Fruit fly (Drosophila melanogaster) whole organism, embryonic: Measurements from ENCODE around the gene Gr61a.

Experiments
- CG10431 ChIP-seq: fragments of 200-800 bp; sonication (Bioruptor generic); optimal IDR thresholded peaks from 3 replicates; lab custom pipeline; 2018; ENCODE audit warnings: missing biosample characterization, mild to moderate bottlenecking, missing genetic modification characterization
- CG11723 ChIP-seq: fragments of 200-800 bp; sonication (Bioruptor generic); optimal IDR thresholded peaks from 2 replicates; lab custom pipeline; 2017; ENCODE audit warnings: missing biosample characterization, mild to moderate bottlenecking, missing genetic modification characterization
- CG12104 ChIP-seq: fragments of 200-800 bp; sonication (Bioruptor generic); optimal IDR thresholded peaks from 3 replicates; lab custom pipeline; 2016; ENCODE audit warnings: missing biosample characterization, missing genetic modification characterization
- CG13894 ChIP-seq: fragments of 200-800 bp; sonication (Bioruptor generic); optimal IDR thresholded peaks from 3 replicates; lab custom pipeline; 2018; ENCODE audit warnings: missing biosample characterization, mild to moderate bottlenecking, missing genetic modification characterization, moderate library complexity
- CG14441 ChIP-seq: fragments of 200-800 bp; sonication (Bioruptor generic); IDR thresholded peaks from 2 replicates; pipeline ENCODE4 v1.3.6; 2022; ENCODE audit warnings: missing biosample characterization, missing genetic modification characterization
- CG15514 ChIP-seq: fragments of 200-800 bp; sonication (Bioruptor generic); optimal IDR thresholded peaks from 3 replicates; lab custom pipeline; 2017; ENCODE audit warnings: missing biosample characterization, missing genetic modification characterization, mild to moderate bottlenecking, moderate library complexity, missing genetic modification reagents
- CG16779 ChIP-seq: fragments of 200-800 bp; sonication (Bioruptor generic); IDR thresholded peaks from 2 replicates; pipeline ENCODE4 v1.3.6; 2022; ENCODE audit warnings: missing biosample characterization, missing genetic modification characterization
- CG16815 ChIP-seq: fragments of 200-800 bp; sonication (Bioruptor generic); optimal IDR thresholded peaks from 3 replicates; lab custom pipeline; 2017; ENCODE audit warnings: missing biosample characterization, mild to moderate bottlenecking, missing genetic modification characterization
- CG17359 ChIP-seq: fragments of 200-800 bp; sonication (Bioruptor generic); optimal IDR thresholded peaks from 3 replicates; lab custom pipeline; 2018; ENCODE audit warnings: missing biosample characterization, mild to moderate bottlenecking, missing genetic modification characterization, moderate library complexity
- CG17912 ChIP-seq: fragments of 200-800 bp; sonication (Bioruptor generic); optimal IDR thresholded peaks from 2 replicates; lab custom pipeline; 2018; ENCODE audit warnings: missing biosample characterization, mild to moderate bottlenecking, missing genetic modification characterization
- CG2875 ChIP-seq: fragments of 200-800 bp; sonication (Bioruptor generic); optimal IDR thresholded peaks from 2 replicates; lab custom pipeline; 2017; ENCODE audit warnings: missing biosample characterization, mild to moderate bottlenecking, missing genetic modification characterization, missing genetic modification reagents
- CG34422 ChIP-seq: fragments of 200-800 bp; sonication (Bioruptor generic); IDR thresholded peaks from 3 replicates; pipeline ENCODE4 v1.3.6; 2022; ENCODE audit warnings: missing biosample characterization, missing genetic modification characterization
- CG7786 ChIP-seq: fragments of 200-800 bp; sonication (Bioruptor generic); optimal IDR thresholded peaks from 2 replicates; lab custom pipeline; 2016; ENCODE audit warnings: missing biosample characterization, missing genetic modification characterization
- CHES-1-like ChIP-seq: fragments of 200-800 bp; sonication (Bioruptor generic); optimal IDR thresholded peaks from 2 replicates; lab custom pipeline; 2016; ENCODE audit warnings: missing biosample characterization, missing genetic modification characterization
- CkIIα-i1 ChIP-seq: fragments of 200-800 bp; sonication (Bioruptor generic); IDR thresholded peaks from 2 replicates; pipeline ENCODE4 v1.3.6; 2022; ENCODE audit warnings: missing biosample characterization, missing genetic modification characterization
- Dip2 ChIP-seq: fragments of 200-800 bp; sonication (Bioruptor generic); IDR thresholded peaks from 2 replicates; pipeline ENCODE4 v1.3.6; 2022; ENCODE audit warnings: missing biosample characterization, missing genetic modification characterization
- Drgx ChIP-seq: fragments of 200-800 bp; sonication (Bioruptor generic); IDR thresholded peaks from 2 replicates; pipeline ENCODE4 v1.3.6; 2022; ENCODE audit warnings: missing biosample characterization, missing genetic modification characterization
- E2f1 ChIP-seq: fragments of 200-800 bp; sonication (Bioruptor generic); IDR thresholded peaks from 2 replicates; pipeline ENCODE4 v1.3.6; 2022; ENCODE audit warnings: missing biosample characterization, missing genetic modification characterization
- H15 ChIP-seq: fragments of 200-800 bp; sonication (Bioruptor generic); IDR thresholded peaks from 3 replicates; pipeline ENCODE4 v1.3.6; 2022; ENCODE audit warnings: missing biosample characterization, missing genetic modification characterization
- HmgZ ChIP-seq: fragments of 200-800 bp; sonication (Bioruptor generic); optimal IDR thresholded peaks from 2 replicates; lab custom pipeline; 2018; ENCODE audit warnings: missing biosample characterization, mild to moderate bottlenecking, missing genetic modification characterization
- Lhr ChIP-seq: fragments of 200-800 bp; sonication (Bioruptor generic); optimal IDR thresholded peaks from 3 replicates; lab custom pipeline; 2017; ENCODE audit warnings: mild to moderate bottlenecking, missing biosample characterization, missing genetic modification reagents, missing genetic modification characterization
- Mad ChIP-seq: fragments of 200-800 bp; sonication (Bioruptor generic); optimal IDR thresholded peaks from 2 replicates; lab custom pipeline; 2016; ENCODE audit warnings: missing biosample characterization, missing genetic modification characterization
- Meics ChIP-seq: fragments of 200-800 bp; sonication (Bioruptor generic); optimal IDR thresholded peaks from 2 replicates; lab custom pipeline; 2017; ENCODE audit warnings: missing biosample characterization, mild to moderate bottlenecking, missing genetic modification characterization
- Nf-YB ChIP-seq: fragments of 200-800 bp; sonication (Bioruptor generic); optimal IDR thresholded peaks from 3 replicates; lab custom pipeline; 2019; ENCODE audit warnings: missing biosample characterization, mild to moderate bottlenecking, missing genetic modification characterization, moderate library complexity
- Opbp ChIP-seq: fragments of 200-800 bp; sonication (Bioruptor generic); IDR thresholded peaks from 3 replicates; pipeline ENCODE4 v1.3.6; 2022; ENCODE audit warnings: missing biosample characterization, missing genetic modification characterization; ENCODE audit not compliant: partially characterized antibody
- Pdp1 ChIP-seq, 2 experiments: fragments of 200-800 bp; sonication (Bioruptor generic); optimal IDR thresholded peaks; 3 replicates each; lab custom pipeline; 2016; ENCODE audit warnings: missing biosample characterization in 2 of 2, missing genetic modification characterization in 2 of 2, mild to moderate bottlenecking in 1 of 2, moderate library complexity in 1 of 2
- Sin3A ChIP-seq: fragments of >200 bp; optimal IDR thresholded peaks from 2 replicates; lab custom pipeline; 2018
- Sox102F ChIP-seq: fragments of 200-800 bp; sonication (Bioruptor generic); optimal IDR thresholded peaks from 2 replicates; lab custom pipeline; 2018; ENCODE audit warnings: missing biosample characterization, mild to moderate bottlenecking, missing genetic modification characterization, moderate library complexity
- bigmax ChIP-seq: fragments of 200-800 bp; sonication (Bioruptor generic); optimal IDR thresholded peaks from 2 replicates; lab custom pipeline; 2018; ENCODE audit warnings: missing biosample characterization, mild to moderate bottlenecking, missing genetic modification characterization
- bowl ChIP-seq: fragments of 200-800 bp; sonication (Bioruptor generic); IDR thresholded peaks from 2 replicates; pipeline ENCODE4 v1.3.6; 2022; ENCODE audit warnings: missing biosample characterization, missing genetic modification characterization
- cad ChIP-seq: fragments of >200 bp; optimal IDR thresholded peaks from 2 replicates; lab custom pipeline; 2017; ENCODE audit warnings: missing biosample characterization, missing genetic modification characterization
- croc ChIP-seq: fragments of 200-800 bp; sonication (Bioruptor generic); conservative IDR thresholded peaks from 3 replicates; pipeline ENCODE4 v1.3.6; 2022; ENCODE audit warnings: missing biosample characterization, missing genetic modification characterization
- cwo ChIP-seq: fragments of 200-800 bp; sonication (Bioruptor generic); optimal IDR thresholded peaks from 3 replicates; lab custom pipeline; 2017; ENCODE audit warnings: missing biosample characterization, missing genetic modification characterization, mild to moderate bottlenecking, moderate library complexity, missing genetic modification reagents
- dati ChIP-seq: fragments of 200-800 bp; sonication (Bioruptor generic); IDR thresholded peaks from 2 replicates; pipeline ENCODE4 v1.3.6; 2022; ENCODE audit warnings: missing biosample characterization, missing genetic modification characterization
- dimm ChIP-seq: fragments of 200-800 bp; sonication (Bioruptor generic); IDR thresholded peaks from 2 replicates; pipeline ENCODE4 v1.3.6; 2022; ENCODE audit warnings: missing biosample characterization, missing genetic modification characterization
- dmrt99B ChIP-seq: fragments of 200-800 bp; sonication (Bioruptor generic); optimal IDR thresholded peaks from 2 replicates; lab custom pipeline; 2018; ENCODE audit warnings: missing biosample characterization, mild to moderate bottlenecking, missing genetic modification characterization, moderate library complexity
- h ChIP-seq: fragments of >200 bp; optimal IDR thresholded peaks from 2 replicates; lab custom pipeline; 2017
- hkb ChIP-seq, 2 experiments: fragments of 200-800 bp in 1 of 2; fragments of >200 bp in 1 of 2; sonication (Bioruptor generic) in 1 of 2; IDR thresholded peaks in 1 of 2; optimal IDR thresholded peaks in 1 of 2; 2 replicates each; pipeline versions ENCODE4 v1.3.6 to Lab custom; 2017 to 2022; ENCODE audit warnings: missing biosample characterization in 1 of 2, missing genetic modification characterization in 1 of 2
- ken ChIP-seq: fragments of 200-800 bp; sonication (Bioruptor generic); IDR thresholded peaks from 3 replicates; pipeline ENCODE4 v1.3.6; 2022; ENCODE audit warnings: missing biosample characterization, missing genetic modification characterization
- lab ChIP-seq: fragments of 200-800 bp; sonication (Bioruptor generic); optimal IDR thresholded peaks from 3 replicates; lab custom pipeline; 2017; ENCODE audit warnings: missing biosample characterization, missing genetic modification characterization, mild to moderate bottlenecking, moderate library complexity, missing genetic modification reagents
- mam ChIP-seq: fragments of 200-800 bp; sonication (Bioruptor generic); optimal IDR thresholded peaks from 3 replicates; lab custom pipeline; 2016; ENCODE audit warnings: missing biosample characterization, missing genetic modification characterization
- pfk ChIP-seq: fragments of 200-800 bp; sonication (Bioruptor generic); optimal IDR thresholded peaks from 2 replicates; lab custom pipeline; 2018; ENCODE audit warnings: missing biosample characterization, mild to moderate bottlenecking, missing genetic modification characterization, moderate library complexity
- sqz ChIP-seq: fragments of 200-800 bp; sonication (Bioruptor generic); optimal IDR thresholded peaks from 3 replicates; lab custom pipeline; 2018; ENCODE audit warnings: missing biosample characterization, mild to moderate bottlenecking, missing genetic modification characterization
- tll ChIP-seq, 2 experiments: fragments of 200-800 bp in 1 of 2; fragments of >200 bp in 1 of 2; sonication (Bioruptor generic) in 1 of 2; optimal IDR thresholded peaks; 2 replicates each; lab custom pipeline; 2017 to 2019; ENCODE audit warnings: missing biosample characterization in 2 of 2, missing genetic modification characterization in 2 of 2, mild to moderate bottlenecking in 1 of 2, moderate library complexity in 1 of 2
- ttk ChIP-seq: fragments of 200-800 bp; sonication (Bioruptor generic); IDR thresholded peaks from 2 replicates; pipeline ENCODE4 v2.1.2; 2022; ENCODE audit warnings: missing biosample characterization, missing genetic modification characterization
- unc-4 ChIP-seq: fragments of 200-800 bp; sonication (Bioruptor generic); IDR thresholded peaks from 2 replicates; pipeline ENCODE4 v1.3.6; 2022; ENCODE audit warnings: missing biosample characterization, missing genetic modification characterization; ENCODE audit not compliant: partially characterized antibody
- wek ChIP-seq: fragments of 200-800 bp; sonication (Bioruptor generic); optimal IDR thresholded peaks from 3 replicates; lab custom pipeline; 2018; ENCODE audit warnings: missing biosample characterization, mild to moderate bottlenecking, missing genetic modification characterization, moderate library complexity
- z ChIP-seq: fragments of 200-800 bp; sonication (Bioruptor generic); IDR thresholded peaks from 3 replicates; pipeline ENCODE4 v1.3.6; 2022; ENCODE audit warnings: missing biosample characterization, missing genetic modification characterization

Gr61a gene

DNA sequence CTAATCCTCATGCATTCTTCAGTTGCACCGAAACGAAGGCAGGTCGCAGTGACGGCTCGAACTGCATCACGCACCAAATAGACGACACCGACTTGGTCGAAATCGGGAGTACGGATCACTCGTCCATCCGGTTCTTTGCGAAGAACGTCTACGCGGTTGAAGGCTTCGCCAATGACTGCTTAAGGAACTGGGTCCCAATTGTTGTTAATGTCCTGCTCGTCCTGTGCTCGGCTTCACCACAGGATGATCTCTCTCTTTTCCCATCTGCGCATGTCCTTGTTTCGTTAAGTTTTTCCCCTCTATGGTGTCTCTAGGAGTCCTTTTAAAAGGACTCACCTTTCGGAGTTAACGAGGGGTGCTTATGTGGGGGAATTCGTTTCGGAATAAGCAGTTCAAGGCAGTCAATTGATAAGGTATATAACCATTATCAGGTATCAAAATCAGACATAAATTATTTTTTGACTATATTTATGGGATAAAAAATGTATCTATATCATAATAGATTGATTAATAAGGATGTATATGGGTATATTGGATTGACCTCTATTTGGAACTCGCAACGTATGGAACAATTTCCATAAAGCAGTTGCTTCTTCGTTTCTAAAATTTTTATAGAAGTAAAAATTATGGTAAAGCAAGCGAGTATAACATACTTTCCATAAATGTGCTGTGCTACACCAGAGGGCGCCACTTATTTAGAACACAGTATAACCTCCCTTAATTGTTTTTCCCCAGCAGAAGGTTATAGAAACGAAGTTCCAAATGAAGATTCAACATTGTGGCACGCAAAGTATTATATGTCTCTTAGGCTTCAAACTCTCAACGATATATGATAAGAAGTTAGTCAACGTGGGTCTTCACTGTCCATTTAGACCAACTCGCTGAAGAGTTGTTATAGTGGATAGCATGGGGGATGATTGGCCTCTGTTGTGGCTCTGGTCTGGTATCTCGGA is 16.1 kb downstream of the Gr61a start, which contains the start of gene dpr20 (continued):
- TF ChIP-seq hkb (optimal IDR thresholded peaks at IDR 0.05; lab: Kevin White, UChicago) (no peak), hkb (GFP tag; IDR thresholded peaks at IDR 0.05; lab: Robert Waterston, UW) (peak; percentile 89), CG2875 (GFP tag; lab: Kevin White, UChicago) (peak; percentile 14), CG12104 (GFP tag; lab: Kevin White, UChicago) (peak; percentile 8), CG17912 (GFP tag; lab: Kevin White, UChicago) (peak; percentile 8), Sin3A (lab: Kevin White, UChicago) (no peak), CG7786 (GFP tag; lab: Kevin White, UChicago) (peak; percentile 69), dati (peak; percentile 71), croc (GFP tag; lab: Robert Waterston, UW) (peak; percentile 48; the same call in 2 of the 3 replicates), tll (GFP tag; optimal IDR thresholded peaks at IDR 0.05; lab: Kevin White, UChicago) (no peak), Nf-YB (peak; percentile 21), ttk (peak; percentile 86), Sox102F (GFP tag; lab: Kevin White, UChicago) (peak; percentile 74), CG17359 (tag; lab: Kevin White, UChicago) (peak; percentile 72), CHES-1-like (peak; percentile 65), z (no peak), dmrt99B (tag; lab: Kevin White, UChicago) (peak; percentile 70), bowl (GFP tag; lab: Robert Waterston, UW) (peak; percentile 75), Meics (GFP tag; lab: Kevin White, UChicago) (peak; percentile 85), h (lab: Kevin White, UChicago) (no peak), ken (GFP tag; lab: Robert Waterston, UW) (peak; percentile 88), pfk (GFP tag; lab: Kevin White, UChicago) (no peak), Lhr (GFP tag; lab: Kevin White, UChicago) (peak; percentile 3), E2f1 (GFP tag; lab: Robert Waterston, UW) (peak; percentile 83), Pdp1 (GFP tag; optimal IDR thresholded peaks at IDR 0.05; lab: Kevin White, UChicago) (peak; percentile 68 to 77), CkIIα-i1 (GFP tag; lab: Robert Waterston, UW) (no peak), CG16815 (GFP tag; lab: Kevin White, UChicago) (peak; percentile 64), cwo (GFP tag; lab: Kevin White, UChicago) (peak; percentile 53), Mad (no peak), Dip2 (GFP tag; lab: Robert Waterston, UW) (no peak), CG34422 (GFP tag; lab: Robert Waterston, UW) (peak; percentile 86), cad (GFP tag; lab: Kevin White, UChicago) (no peak), HmgZ (tag; lab: Kevin White, UChicago) (peak; percentile 65), mam (GFP tag; lab: Kevin White, UChicago) (peak; percentile 92), sqz (GFP tag; lab: Kevin White, UChicago) (no peak), CG14441 (GFP tag; lab: Robert Waterston, UW) (peak; percentile 87), CG13894 (peak; percentile 90), lab (GFP tag; lab: Kevin White, UChicago) (peak; percentile 94), dimm (GFP tag; lab: Robert Waterston, UW) (peak; percentile 66), CG15514 (peak; percentile 78), CG16779 (GFP tag; lab: Robert Waterston, UW) (peak; percentile 84), bigmax (peak; percentile 7), CG10431 (no peak), Opbp (GFP tag; lab: Robert Waterston, UW) (no peak), CG11723 (GFP tag; lab: Kevin White, UChicago) (peak; percentile 4), wek (GFP tag; lab: Kevin White, UChicago) (peak; percentile 40), unc-4 (GFP tag; lab: Robert Waterston, UW) (no peak), Drgx (GFP tag; lab: Robert Waterston, UW) (peak; percentile 92), H15 (peak; percentile 82)
